Worm (Caenorhabditis elegans): ENCODE measurements around the gene C35D10.1.
"Not testable (repeated sequence)": the region's sequence is repeated elsewhere in the genome, so short reads cannot be mapped to it uniquely, and the experiment has no call there.

C35D10.1 gene

DNA sequence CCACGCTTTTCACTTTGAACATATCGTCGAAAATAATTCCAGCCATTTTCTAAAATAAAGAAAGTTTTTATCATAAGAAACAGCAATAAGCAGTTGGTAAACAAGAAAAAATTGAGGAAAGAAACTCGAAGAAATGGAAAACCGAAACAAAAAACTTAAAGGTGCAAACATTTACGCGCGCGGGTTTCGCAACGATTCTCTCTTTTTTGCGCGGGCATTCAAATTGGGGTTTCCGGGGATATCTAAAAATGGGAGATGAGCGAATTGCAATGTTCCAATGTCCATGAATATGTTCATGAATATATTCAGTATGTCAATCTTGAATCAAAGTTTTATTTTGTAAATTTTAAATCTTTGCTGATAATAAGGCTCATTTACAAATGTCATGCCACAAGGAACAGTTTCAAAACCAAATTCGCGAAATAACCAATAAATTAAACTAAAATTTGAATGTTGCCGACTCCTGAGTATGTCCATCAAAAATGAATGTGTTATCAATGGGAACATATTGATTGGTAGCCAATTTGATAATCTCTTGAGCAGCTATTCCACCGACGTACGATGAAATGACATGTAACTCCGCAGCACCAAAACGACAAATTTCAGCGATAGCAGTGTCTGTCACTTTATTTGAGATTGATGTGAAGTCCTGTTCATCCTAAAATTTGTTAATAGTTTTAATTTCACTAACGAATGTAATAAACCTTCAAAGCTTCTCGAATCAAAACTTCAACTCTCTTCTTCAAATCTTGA lies 38.6 kb downstream of the C35D10.1 start, which contains the start of gene rpb-8:
Gene rpb-8 (minus strand): TSS at position 49 of the 753 bp plus-strand sequence.
- TF ChIP-seq ztf-23 (GFP tag; IDR thresholded peaks at IDR 0.05), result no peak
- no peak for TF ChIP-seq ztf-29 (GFP tag; IDR thresholded peaks at IDR 0.05)
- no peak for TF ChIP-seq ref-1 (GFP tag; conservative IDR thresholded peaks at IDR 0.05)
- TF ChIP-seq tab-1 (GFP tag; IDR thresholded peaks at IDR 0.05), result no peak
- TF ChIP-seq T22C8.4 (GFP tag; IDR thresholded peaks at IDR 0.05), result no peak
- TF ChIP-seq med-1 (GFP tag; optimal IDR thresholded peaks at IDR 0.05; ENCODE audit: insufficient read depth), result no peak
- TF ChIP-seq cog-1 (tag; optimal IDR thresholded peaks at IDR 0.05), result no peak
- TF ChIP-seq klf-2 (GFP tag; conservative IDR thresholded peaks at IDR 0.05), result no peak
- TF ChIP-seq flt-1 (GFP tag; IDR thresholded peaks at IDR 0.05), result no peak

DNA sequence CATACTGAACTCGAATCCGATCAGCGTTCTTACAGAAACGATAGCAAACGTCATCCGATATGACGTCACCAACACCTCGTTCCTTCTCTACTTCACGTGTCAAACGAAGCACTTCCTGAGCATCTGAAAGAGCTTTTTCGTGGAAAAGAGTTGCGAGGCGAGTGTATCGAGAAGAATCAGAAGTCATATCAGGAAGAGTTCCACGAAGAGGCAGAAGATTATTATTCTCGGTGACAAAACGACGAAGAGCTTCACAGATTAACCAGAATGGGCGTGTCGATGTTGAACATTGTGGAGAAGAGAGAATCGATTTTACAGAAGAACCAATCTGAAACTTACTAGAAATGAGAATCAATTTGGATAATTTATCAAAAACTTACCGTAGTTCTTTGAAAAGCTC lies 39.4 kb downstream of the C35D10.1 start:
- no peak for TF ChIP-seq cog-1 (tag; optimal IDR thresholded peaks at IDR 0.05)
- no peak for TF ChIP-seq tab-1 (GFP tag; IDR thresholded peaks at IDR 0.05)
- TF ChIP-seq ztf-23 (GFP tag; IDR thresholded peaks at IDR 0.05), result no peak
- TF ChIP-seq ztf-29 (GFP tag; IDR thresholded peaks at IDR 0.05), result no peak
- no peak for TF ChIP-seq klf-2 (GFP tag; conservative IDR thresholded peaks at IDR 0.05)

ce11 chrIII:4920221-4920620 lies 40.7 kb downstream of the C35D10.1 start, which contains the start of gene ula-1:
TSS of gene ula-1 (minus strand) at chrIII:4920321.
- TF ChIP-seq ref-1 (GFP tag; conservative IDR thresholded peaks at IDR 0.05) (no peak), flt-1 (GFP tag; IDR thresholded peaks at IDR 0.05) (no peak), cog-1 (tag; optimal IDR thresholded peaks at IDR 0.05) (no peak), tab-1 (GFP tag; IDR thresholded peaks at IDR 0.05) (no peak), med-1 (GFP tag; optimal IDR thresholded peaks at IDR 0.05; ENCODE audit: insufficient read depth) (no peak), ztf-29 (GFP tag; IDR thresholded peaks at IDR 0.05) (no peak), T22C8.4 (GFP tag; IDR thresholded peaks at IDR 0.05) (no peak), klf-2 (GFP tag; conservative IDR thresholded peaks at IDR 0.05) (no peak), ztf-23 (GFP tag; IDR thresholded peaks at IDR 0.05) (no peak)

- TF ChIP-seq ztf-29, tab-1, flt-1 (GFP tag; IDR thresholded peaks at IDR 0.05): not testable (repeated sequence)
Measured at ce11 chrIII:4922020-4922419, 42.5 kb downstream of the C35D10.1 start, which contains the start of gene mmab-1. TSS of gene mmab-1 (minus strand) at chrIII:4922114.

- TF ChIP-seq T22C8.4 (GFP tag; IDR thresholded peaks at IDR 0.05) (no peak), ztf-23 (GFP tag; IDR thresholded peaks at IDR 0.05) (no peak), med-1 (GFP tag; optimal IDR thresholded peaks at IDR 0.05; ENCODE audit: insufficient read depth) (no peak), tab-1 (GFP tag; IDR thresholded peaks at IDR 0.05) (no peak), flt-1 (GFP tag; IDR thresholded peaks at IDR 0.05) (no peak), cog-1 (tag; optimal IDR thresholded peaks at IDR 0.05) (no peak), klf-2 (GFP tag; conservative IDR thresholded peaks at IDR 0.05) (no peak)
Measured at ce11 chrIII:4924134-4924533, 44.6 kb downstream of the C35D10.1 start.

- TF ChIP-seq cog-1 (tag; optimal IDR thresholded peaks at IDR 0.05), result peak; percentile 48
- no peak for TF ChIP-seq ref-1 (GFP tag; conservative IDR thresholded peaks at IDR 0.05)
- no peak for TF ChIP-seq med-1 (GFP tag; optimal IDR thresholded peaks at IDR 0.05; ENCODE audit: insufficient read depth)
- no peak for TF ChIP-seq klf-2 (GFP tag; conservative IDR thresholded peaks at IDR 0.05)
- TF ChIP-seq ztf-23 (GFP tag; IDR thresholded peaks at IDR 0.05), result peak; percentile 60; the same call in 1 of the 2 replicates
- peak; percentile 56; the same call in 1 of the 2 replicates for TF ChIP-seq flt-1 (GFP tag; IDR thresholded peaks at IDR 0.05)
- TF ChIP-seq tab-1 (GFP tag; IDR thresholded peaks at IDR 0.05), result no peak
- no peak for TF ChIP-seq ztf-29 (GFP tag; IDR thresholded peaks at IDR 0.05)
Measured at ce11 chrIII:4930154-4930679, 50.7 kb downstream of the C35D10.1 start, which contains the start of gene set-2. TSS of gene set-2 (minus strand) at chrIII:4930204.

All from whole organism, midembryonic.